Fruit fly (Drosophila melanogaster) whole organism, embryonic: ENCODE measurements around the gene CG11843.

ENCODE experiments used
- Abd-B ChIP-seq: fragments of 200-800 bp; sonication (Bioruptor generic); optimal IDR thresholded peaks from 2 replicates; lab custom pipeline; 2018; ENCODE audit warnings: missing biosample characterization, mild to moderate bottlenecking, missing genetic modification characterization, moderate library complexity
- Antp ChIP-seq: fragments of 200-800 bp; sonication (Bioruptor generic); optimal IDR thresholded peaks from 3 replicates; lab custom pipeline; 2016; ENCODE audit warnings: missing biosample characterization, missing genetic modification characterization
- Atf3 ChIP-seq: fragments of 200-800 bp; sonication (Bioruptor generic); optimal IDR thresholded peaks from 3 replicates; lab custom pipeline; 2016; ENCODE audit warnings: missing biosample characterization, missing genetic modification characterization
- Atf6 ChIP-seq: fragments of 200-800 bp; sonication (Bioruptor generic); IDR thresholded peaks from 2 replicates; pipeline ENCODE4 v1.3.6; 2022; ENCODE audit warnings: missing biosample characterization, missing genetic modification characterization
- Bgb ChIP-seq: fragments of 200-800 bp; sonication (Bioruptor generic); IDR thresholded peaks from 2 replicates; pipeline ENCODE4 v1.3.6; 2022; ENCODE audit warnings: missing biosample characterization, missing genetic modification characterization; ENCODE audit not compliant: partially characterized antibody
- Blimp-1 ChIP-seq: fragments of 200-800 bp; sonication (Bioruptor generic); optimal IDR thresholded peaks from 3 replicates; lab custom pipeline; 2018; ENCODE audit warnings: missing biosample characterization, missing genetic modification characterization, mild to moderate bottlenecking, moderate library complexity, missing genetic modification reagents
- CG10366 ChIP-seq: fragments of 200-800 bp; sonication (Bioruptor generic); IDR thresholded peaks from 2 replicates; pipeline ENCODE4 v1.3.6; 2022; ENCODE audit warnings: missing biosample characterization, missing genetic modification characterization
- CG10979 ChIP-seq: fragments of 200-800 bp; sonication (Bioruptor generic); optimal IDR thresholded peaks from 2 replicates; lab custom pipeline; 2018; ENCODE audit warnings: missing biosample characterization, mild to moderate bottlenecking, missing genetic modification characterization, moderate library complexity
- CG11093 ChIP-seq: fragments of 200-800 bp; sonication (Bioruptor generic); IDR thresholded peaks from 3 replicates; pipeline ENCODE4 v1.3.6; 2022; ENCODE audit warnings: missing biosample characterization, missing genetic modification characterization
- CG14050 ChIP-seq: fragments of 200-800 bp; sonication (Bioruptor generic); IDR thresholded peaks from 3 replicates; pipeline ENCODE4 v1.3.6; 2022; ENCODE audit warnings: missing biosample characterization, missing genetic modification characterization
- CG17359 ChIP-seq: fragments of 200-800 bp; sonication (Bioruptor generic); optimal IDR thresholded peaks from 3 replicates; lab custom pipeline; 2018; ENCODE audit warnings: missing biosample characterization, mild to moderate bottlenecking, missing genetic modification characterization, moderate library complexity
- CG18764 ChIP-seq: fragments of 200-800 bp; sonication (Bioruptor generic); optimal IDR thresholded peaks from 3 replicates; lab custom pipeline; 2016; ENCODE audit warnings: missing biosample characterization, missing genetic modification characterization
- CG30431 ChIP-seq: fragments of 200-800 bp; sonication (Bioruptor generic); optimal IDR thresholded peaks from 2 replicates; lab custom pipeline; 2017; ENCODE audit warnings: missing biosample characterization, missing genetic modification characterization
- CG32532 ChIP-seq: fragments of 200-800 bp; sonication (Bioruptor generic); IDR thresholded peaks from 2 replicates; pipeline ENCODE4 v1.3.6; 2022; ENCODE audit warnings: missing biosample characterization, missing genetic modification characterization
- CG6683 ChIP-seq: fragments of 200-800 bp; sonication (Bioruptor generic); optimal IDR thresholded peaks from 2 replicates; lab custom pipeline; 2017; ENCODE audit warnings: missing biosample characterization, mild to moderate bottlenecking, missing genetic modification characterization, missing genetic modification reagents
- CG6765 ChIP-seq: fragments of 200-800 bp; sonication (Bioruptor generic); optimal IDR thresholded peaks from 3 replicates; lab custom pipeline; 2017; ENCODE audit warnings: missing biosample characterization, mild to moderate bottlenecking, missing genetic modification characterization
- CG7786 ChIP-seq: fragments of 200-800 bp; sonication (Bioruptor generic); optimal IDR thresholded peaks from 2 replicates; lab custom pipeline; 2016; ENCODE audit warnings: missing biosample characterization, missing genetic modification characterization
- CG7839 ChIP-seq: fragments of 200-800 bp; sonication (Bioruptor generic); optimal IDR thresholded peaks from 3 replicates; lab custom pipeline; 2018; ENCODE audit warnings: missing biosample characterization, mild to moderate bottlenecking, missing genetic modification characterization, moderate library complexity
- CG8359 ChIP-seq: fragments of 200-800 bp; sonication (Bioruptor generic); optimal IDR thresholded peaks from 2 replicates; lab custom pipeline; 2017; ENCODE audit warnings: missing biosample characterization, mild to moderate bottlenecking, missing genetic modification characterization, borderline replicate concordance
- CG8388 ChIP-seq: fragments of 200-800 bp; sonication (Bioruptor generic); optimal IDR thresholded peaks from 2 replicates; lab custom pipeline; 2019; ENCODE audit warnings: missing biosample characterization, mild to moderate bottlenecking, missing genetic modification characterization, moderate library complexity
- Doc3 ChIP-seq: fragments of 200-800 bp; sonication (Bioruptor generic); IDR thresholded peaks from 3 replicates; pipeline ENCODE4 v1.3.6; 2022; ENCODE audit warnings: missing biosample characterization, missing genetic modification characterization; ENCODE audit not compliant: partially characterized antibody
- Dp ChIP-seq: fragments of 200-800 bp; sonication (Bioruptor generic); optimal IDR thresholded peaks from 2 replicates; lab custom pipeline; 2018; ENCODE audit warnings: missing biosample characterization, mild to moderate bottlenecking, missing genetic modification characterization, moderate library complexity
- Ets97D ChIP-seq: fragments of 200-800 bp; sonication (Bioruptor generic); optimal IDR thresholded peaks from 3 replicates; lab custom pipeline; 2016; ENCODE audit warnings: missing biosample characterization, missing genetic modification characterization
- Lpt ChIP-seq: fragments of >200 bp; optimal IDR thresholded peaks from 2 replicates; lab custom pipeline; 2018; ENCODE audit warnings: missing biosample characterization, missing genetic modification characterization
- NfI ChIP-seq: fragments of 200-800 bp; sonication (Bioruptor generic); optimal IDR thresholded peaks from 3 replicates; lab custom pipeline; 2018; ENCODE audit warnings: missing biosample characterization, mild to moderate bottlenecking, missing genetic modification characterization, moderate library complexity
- Oaz ChIP-seq: fragments of 200-800 bp; sonication (Bioruptor generic); IDR thresholded peaks from 2 replicates; pipeline ENCODE4 v1.3.6; 2022; ENCODE audit warnings: missing biosample characterization, missing genetic modification characterization
- Sox102F ChIP-seq: fragments of 200-800 bp; sonication (Bioruptor generic); optimal IDR thresholded peaks from 2 replicates; lab custom pipeline; 2018; ENCODE audit warnings: missing biosample characterization, mild to moderate bottlenecking, missing genetic modification characterization, moderate library complexity
- Stat92E ChIP-seq, 3 experiments: fragments of >200 bp in 2 of 3; fragments of 200-800 bp in 1 of 3; sonication (Bioruptor generic) in 1 of 3; optimal IDR thresholded peaks; 2 replicates each; lab custom pipeline; 2017 to 2019; ENCODE audit warnings: missing biosample characterization in 3 of 3, missing genetic modification characterization in 3 of 3, mild to moderate bottlenecking in 1 of 3, moderate library complexity in 1 of 3
- Tbp ChIP-seq: fragments of >200 bp; optimal IDR thresholded peaks from 2 replicates; lab custom pipeline; 2018; ENCODE audit warnings: missing biosample characterization, missing genetic modification characterization
- amos ChIP-seq: fragments of 200-800 bp; sonication (Bioruptor generic); IDR thresholded peaks from 2 replicates; pipeline ENCODE4 v1.3.6; 2022; ENCODE audit warnings: missing biosample characterization, missing genetic modification characterization; ENCODE audit not compliant: partially characterized antibody
- ato ChIP-seq: fragments of 200-800 bp; sonication (Bioruptor generic); IDR thresholded peaks from 2 replicates; pipeline ENCODE4 v1.3.6; 2022; ENCODE audit warnings: missing biosample characterization, missing genetic modification characterization; ENCODE audit not compliant: partially characterized antibody
- btn ChIP-seq: fragments of 200-800 bp; sonication (Bioruptor generic); optimal IDR thresholded peaks from 2 replicates; lab custom pipeline; 2016; ENCODE audit warnings: missing biosample characterization, missing genetic modification characterization
- dan ChIP-seq: fragments of 200-800 bp; sonication (Bioruptor generic); IDR thresholded peaks from 2 replicates; pipeline ENCODE4 v1.3.6; 2022; ENCODE audit warnings: missing biosample characterization, missing genetic modification characterization
- dimm ChIP-seq: fragments of 200-800 bp; sonication (Bioruptor generic); IDR thresholded peaks from 2 replicates; pipeline ENCODE4 v1.3.6; 2022; ENCODE audit warnings: missing biosample characterization, missing genetic modification characterization
- dmrt11E ChIP-seq: fragments of 200-800 bp; sonication (Bioruptor generic); optimal IDR thresholded peaks from 3 replicates; lab custom pipeline; 2018; ENCODE audit warnings: missing biosample characterization, mild to moderate bottlenecking, missing genetic modification characterization, moderate library complexity
- dysf ChIP-seq: fragments of 200-800 bp; sonication (Bioruptor generic); IDR thresholded peaks from 3 replicates; pipeline ENCODE4 v1.3.6; 2022; ENCODE audit warnings: missing biosample characterization, missing genetic modification characterization
- ewg ChIP-seq: fragments of 200-800 bp; sonication (Bioruptor generic); optimal IDR thresholded peaks from 3 replicates; lab custom pipeline; 2017; ENCODE audit warnings: mild to moderate bottlenecking, missing biosample characterization, missing genetic modification reagents, missing genetic modification characterization
- eyg ChIP-seq: fragments of 200-800 bp; sonication (Bioruptor generic); optimal IDR thresholded peaks from 3 replicates; lab custom pipeline; 2016; ENCODE audit warnings: missing biosample characterization, missing genetic modification characterization
- ftz-f1 ChIP-seq: fragments of 200-800 bp; sonication (Bioruptor generic); optimal IDR thresholded peaks from 2 replicates; lab custom pipeline; 2016; ENCODE audit warnings: missing biosample characterization, missing genetic modification characterization
- her ChIP-seq: fragments of 200-800 bp; sonication (Bioruptor generic); optimal IDR thresholded peaks from 2 replicates; lab custom pipeline; 2016; ENCODE audit warnings: missing biosample characterization, missing genetic modification characterization
- ken ChIP-seq: fragments of 200-800 bp; sonication (Bioruptor generic); IDR thresholded peaks from 3 replicates; pipeline ENCODE4 v1.3.6; 2022; ENCODE audit warnings: missing biosample characterization, missing genetic modification characterization
- lbe ChIP-seq: fragments of 200-800 bp; sonication (Bioruptor generic); optimal IDR thresholded peaks from 2 replicates; lab custom pipeline; 2016; ENCODE audit warnings: missing biosample characterization, mild to moderate bottlenecking, missing genetic modification characterization
- mam ChIP-seq: fragments of 200-800 bp; sonication (Bioruptor generic); optimal IDR thresholded peaks from 3 replicates; lab custom pipeline; 2016; ENCODE audit warnings: missing biosample characterization, missing genetic modification characterization
- mirr ChIP-seq: fragments of 200-800 bp; sonication (Bioruptor generic); optimal IDR thresholded peaks from 3 replicates; lab custom pipeline; 2018; ENCODE audit warnings: missing biosample characterization, mild to moderate bottlenecking, missing genetic modification characterization
- nau ChIP-seq: fragments of 200-800 bp; sonication (Bioruptor generic); optimal IDR thresholded peaks from 3 replicates; lab custom pipeline; 2017; ENCODE audit warnings: missing biosample characterization, mild to moderate bottlenecking, missing genetic modification characterization, missing genetic modification reagents
- ranshi ChIP-seq: fragments of 200-800 bp; sonication (Bioruptor generic); IDR thresholded peaks from 2 replicates; pipeline ENCODE4 v1.3.6; 2022; ENCODE audit warnings: missing biosample characterization, missing genetic modification characterization
- row ChIP-seq: fragments of 200-800 bp; sonication (Bioruptor generic); IDR thresholded peaks from 3 replicates; pipeline ENCODE4 v1.3.6; 2022; ENCODE audit warnings: missing biosample characterization, missing genetic modification characterization
- sd ChIP-seq: fragments of 200-800 bp; sonication (Bioruptor generic); optimal IDR thresholded peaks from 3 replicates; lab custom pipeline; 2018; ENCODE audit warnings: missing biosample characterization, mild to moderate bottlenecking, missing genetic modification characterization, moderate library complexity
- sens ChIP-seq: fragments of 200-800 bp; sonication (Bioruptor generic); peaks from one replicate; lab custom pipeline; 2016; ENCODE audit warnings: missing biosample characterization, missing genetic modification characterization

CG11843 gene

DNA sequence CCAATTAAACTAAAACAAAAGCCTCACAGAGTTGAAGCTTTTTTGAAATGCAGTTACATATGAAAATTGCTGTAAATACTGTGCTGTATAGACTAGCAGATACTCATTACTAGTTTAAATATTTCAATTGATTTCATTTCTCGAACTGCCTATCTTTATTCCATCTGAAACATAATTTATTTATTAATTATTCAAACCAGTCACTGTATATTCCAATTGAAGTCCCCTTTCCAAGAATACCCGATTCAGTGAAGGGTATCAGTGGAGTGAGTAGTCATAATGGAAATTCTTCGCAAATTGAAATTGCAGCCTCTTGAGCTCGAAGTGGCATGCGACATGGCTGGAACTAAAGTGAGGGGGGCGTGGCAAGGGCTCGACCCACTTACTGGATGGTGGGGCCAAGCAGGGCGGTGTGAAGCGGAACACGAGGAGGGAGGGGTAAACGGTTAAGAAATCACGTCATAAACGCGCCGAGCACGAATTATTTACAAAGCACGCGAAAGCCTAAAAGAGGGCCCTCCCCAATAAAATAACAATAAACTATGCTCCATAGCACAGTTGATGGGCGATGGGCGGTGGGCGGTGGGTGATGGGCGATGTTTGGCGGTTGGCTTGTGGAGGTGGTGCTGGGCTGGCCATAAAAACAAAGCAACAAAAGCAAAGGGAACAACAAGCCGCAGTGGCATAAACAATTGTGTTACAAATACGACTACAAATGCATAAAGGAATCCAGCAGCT lies 49.1 kb upstream of the CG11843 start (continued):
- TF ChIP-seq ato (no peak), CG11093 (GFP tag; lab: Robert Waterston, UW) (no peak), amos (no peak), Ets97D (GFP tag; lab: Kevin White, UChicago) (no peak), Antp (GFP tag; lab: Kevin White, UChicago) (no peak), ewg (no peak), CG7786 (no peak), Stat92E (GFP tag; optimal IDR thresholded peaks at IDR 0.05; lab: Kevin White, UChicago) (no peak), CG7839 (tag; lab: Kevin White, UChicago) (peak; percentile 58), Blimp-1 (GFP tag; lab: Kevin White, UChicago) (peak; percentile 40), Lpt (GFP tag; lab: Kevin White, UChicago) (no peak), CG10979 (tag; lab: Kevin White, UChicago) (no peak), dysf (GFP tag; lab: Robert Waterston, UW) (peak; percentile 62), ftz-f1 (GFP tag; lab: Kevin White, UChicago) (no peak), mam (GFP tag; lab: Kevin White, UChicago) (peak; percentile 12), ken (GFP tag; lab: Robert Waterston, UW) (no peak), Tbp (GFP tag; lab: Kevin White, UChicago) (no peak), lbe (no peak), CG8388 (GFP tag; lab: Kevin White, UChicago) (no peak), CG32532 (GFP tag; lab: Robert Waterston, UW) (no peak), CG18764 (peak; percentile 21), mirr (GFP tag; lab: Kevin White, UChicago) (no peak), Dp (GFP tag; lab: Kevin White, UChicago) (no peak), CG8359 (no peak), eyg (GFP tag; lab: Kevin White, UChicago) (no peak), Doc3 (no peak), NfI (GFP tag; lab: Kevin White, UChicago) (peak; percentile 10), Bgb (GFP tag; lab: Robert Waterston, UW) (no peak), sd (tag; lab: Kevin White, UChicago) (peak; percentile 43), Atf3 (no peak), nau (GFP tag; lab: Kevin White, UChicago) (peak; percentile 5), dimm (GFP tag; lab: Robert Waterston, UW) (peak; percentile 8; the same call in 1 of the 2 replicates), Sox102F (GFP tag; lab: Kevin White, UChicago) (peak; percentile 70), CG6683 (GFP tag; lab: Kevin White, UChicago) (no peak), row (GFP tag; lab: Robert Waterston, UW) (peak; percentile 69), ranshi (GFP tag; lab: Robert Waterston, UW) (peak; percentile 46; the same call in 1 of the 2 replicates), Atf6 (no peak), CG30431 (GFP tag; lab: Kevin White, UChicago) (no peak), sens (GFP tag; lab: Kevin White, UChicago) (peak; percentile 88), dan (no peak), her (no peak), btn (no peak), dmrt11E (tag; lab: Kevin White, UChicago) (no peak), CG17359 (tag; lab: Kevin White, UChicago) (peak; percentile 67), CG14050 (GFP tag; lab: Robert Waterston, UW) (peak; percentile 45; the same call in 1 of the 3 replicates), Oaz (GFP tag; lab: Robert Waterston, UW) (no peak), CG10366 (GFP tag; lab: Robert Waterston, UW) (peak; percentile 56; the same call in 1 of the 2 replicates), Abd-B (GFP tag; lab: Kevin White, UChicago) (no peak), CG6765 (GFP tag; lab: Kevin White, UChicago) (no peak)
